Fruit fly (Drosophila melanogaster) whole organism, prepupa: ENCODE data around the gene CG14817.

Experiments
- Blimp-1 ChIP-seq: fragments of 200-800 bp; sonication (Bioruptor generic); optimal IDR thresholded peaks from 3 replicates; lab custom pipeline; 2017; ENCODE audit warnings: missing biosample characterization, missing genetic modification characterization, mild to moderate bottlenecking, moderate library complexity, missing genetic modification reagents
- CG10631 ChIP-seq: fragments of 200-800 bp; sonication (Bioruptor generic); optimal IDR thresholded peaks from 2 replicates; lab custom pipeline; 2016; ENCODE audit warnings: missing biosample characterization, missing genetic modification characterization
- CG10669 ChIP-seq: fragments of 200-800 bp; sonication (Bioruptor generic); optimal IDR thresholded peaks from 3 replicates; lab custom pipeline; 2018; ENCODE audit warnings: missing biosample characterization, mild to moderate bottlenecking, missing genetic modification characterization, moderate library complexity
- CG11294 ChIP-seq: fragments of 200-800 bp; sonication (Bioruptor generic); IDR thresholded peaks from 2 replicates; pipeline ENCODE4 v1.3.6; 2022; ENCODE audit warnings: missing biosample characterization, missing genetic modification characterization
- CG11762 ChIP-seq: fragments of 200-800 bp; sonication (Bioruptor generic); optimal IDR thresholded peaks from 3 replicates; lab custom pipeline; 2016; ENCODE audit warnings: missing biosample characterization, missing genetic modification characterization; ENCODE audit not compliant: insufficient read depth
- CG11902 ChIP-seq: fragments of 200-800 bp; sonication (Bioruptor generic); optimal IDR thresholded peaks from 3 replicates; lab custom pipeline; 2016; ENCODE audit warnings: missing biosample characterization, missing genetic modification characterization
- CG15336 ChIP-seq: fragments of 200-800 bp; sonication (Bioruptor generic); IDR thresholded peaks from 2 replicates; pipeline ENCODE4 v1.3.6; 2022; ENCODE audit warnings: missing biosample characterization, missing genetic modification characterization
- CG1621 ChIP-seq: fragments of 200-800 bp; sonication (Bioruptor generic); optimal IDR thresholded peaks from 3 replicates; lab custom pipeline; 2018; ENCODE audit warnings: missing biosample characterization, mild to moderate bottlenecking, missing genetic modification characterization
- CG16779 ChIP-seq: fragments of 200-800 bp; sonication (Bioruptor generic); optimal IDR thresholded peaks from 3 replicates; lab custom pipeline; 2017; ENCODE audit warnings: missing biosample characterization, mild to moderate bottlenecking, missing genetic modification characterization
- CG3032 ChIP-seq: fragments of 200-800 bp; optimal IDR thresholded peaks from 2 replicates; lab custom pipeline; 2019; ENCODE audit warnings: missing biosample characterization, mild to moderate bottlenecking, missing genetic modification characterization, moderate library complexity
- CG31627 ChIP-seq: fragments of 200-800 bp; sonication (Bioruptor generic); optimal IDR thresholded peaks from 3 replicates; lab custom pipeline; 2016; ENCODE audit warnings: missing biosample characterization, missing genetic modification characterization
- CG6163 ChIP-seq: fragments of 200-800 bp; sonication (Bioruptor generic); IDR thresholded peaks from 3 replicates; pipeline ENCODE4 v1.3.6; 2022; ENCODE audit warnings: missing biosample characterization, missing genetic modification characterization
- CG6276 ChIP-seq: fragments of 200-800 bp; sonication (Bioruptor generic); optimal IDR thresholded peaks from 2 replicates; lab custom pipeline; 2017; ENCODE audit warnings: missing biosample characterization, mild to moderate bottlenecking, missing genetic modification characterization
- CG6792 ChIP-seq: fragments of 200-800 bp; sonication (Bioruptor generic); optimal IDR thresholded peaks from 3 replicates; lab custom pipeline; 2016; ENCODE audit warnings: missing biosample characterization, missing genetic modification characterization
- CG6808 ChIP-seq: fragments of 200-800 bp; sonication (Bioruptor generic); optimal IDR thresholded peaks from 3 replicates; lab custom pipeline; 2017; ENCODE audit warnings: missing biosample characterization, missing genetic modification characterization, mild to moderate bottlenecking, moderate library complexity, missing genetic modification reagents
- CG7368 ChIP-seq: fragments of 200-800 bp; sonication (Bioruptor generic); optimal IDR thresholded peaks from 3 replicates; lab custom pipeline; 2016; ENCODE audit warnings: missing biosample characterization, missing genetic modification characterization
- CG8632 ChIP-seq: fragments of 200-800 bp; sonication (Bioruptor generic); optimal IDR thresholded peaks from 3 replicates; lab custom pipeline; 2016; ENCODE audit warnings: missing biosample characterization, missing genetic modification characterization
- CG9139 ChIP-seq: fragments of 200-800 bp; sonication (Bioruptor generic); optimal IDR thresholded peaks from 3 replicates; lab custom pipeline; 2017; ENCODE audit warnings: missing biosample characterization, mild to moderate bottlenecking, missing genetic modification characterization
- Eip75B ChIP-seq: fragments of 200-800 bp; sonication (Bioruptor generic); optimal IDR thresholded peaks from 3 replicates; lab custom pipeline; 2016; ENCODE audit warnings: missing biosample characterization, missing genetic modification characterization
- Eip93F ChIP-seq: fragments of 200-800 bp; sonication (Bioruptor generic); optimal IDR thresholded peaks from 2 replicates; lab custom pipeline; 2016; ENCODE audit warnings: missing biosample characterization, mild to moderate bottlenecking, missing genetic modification characterization
- Ets21C ChIP-seq: fragments of 200-800 bp; sonication (Bioruptor generic); optimal IDR thresholded peaks from 3 replicates; lab custom pipeline; 2016; ENCODE audit warnings: missing biosample characterization, missing genetic modification characterization
- Ets96B ChIP-seq: fragments of 200-800 bp; optimal IDR thresholded peaks from 2 replicates; lab custom pipeline; 2019; ENCODE audit warnings: missing biosample characterization, mild to moderate bottlenecking, missing genetic modification characterization, moderate library complexity
- Met ChIP-seq: fragments of 200-800 bp; sonication (Bioruptor generic); optimal IDR thresholded peaks from 3 replicates; lab custom pipeline; 2016; ENCODE audit warnings: missing biosample characterization, missing genetic modification characterization
- OdsH ChIP-seq: fragments of 200-800 bp; sonication (Bioruptor generic); optimal IDR thresholded peaks from 3 replicates; lab custom pipeline; 2016; ENCODE audit warnings: missing biosample characterization, missing genetic modification characterization
- Sox102F ChIP-seq: fragments of 200-800 bp; sonication (Bioruptor generic); optimal IDR thresholded peaks from 2 replicates; lab custom pipeline; 2016; ENCODE audit warnings: missing biosample characterization, mild to moderate bottlenecking, missing genetic modification characterization
- Sox14 ChIP-seq: fragments of 200-800 bp; sonication (Bioruptor generic); optimal IDR thresholded peaks from 3 replicates; lab custom pipeline; 2016; ENCODE audit warnings: missing biosample characterization, missing genetic modification characterization
- Sox15 ChIP-seq: fragments of 200-800 bp; sonication (Bioruptor generic); optimal IDR thresholded peaks from 3 replicates; lab custom pipeline; 2016; ENCODE audit warnings: missing biosample characterization, missing genetic modification characterization
- cyc ChIP-seq: fragments of 200-800 bp; sonication (Bioruptor generic); optimal IDR thresholded peaks from 3 replicates; lab custom pipeline; 2016; ENCODE audit warnings: missing biosample characterization, missing genetic modification characterization
- dac ChIP-seq: fragments of 200-800 bp; sonication (Bioruptor generic); optimal IDR thresholded peaks from 2 replicates; lab custom pipeline; 2017; ENCODE audit warnings: missing biosample characterization, mild to moderate bottlenecking, missing genetic modification characterization
- dsx ChIP-seq: fragments of 200-800 bp; optimal IDR thresholded peaks from 3 replicates; lab custom pipeline; 2019; ENCODE audit warnings: missing biosample characterization, mild to moderate bottlenecking, missing genetic modification characterization, moderate library complexity; ENCODE audit not compliant: poor library complexity, severe bottlenecking
- eg ChIP-seq: fragments of 200-800 bp; sonication (Bioruptor generic); IDR thresholded peaks from 3 replicates; pipeline ENCODE4 v1.3.6; 2022; ENCODE audit warnings: missing biosample characterization, missing genetic modification characterization
- esn ChIP-seq: fragments of 200-800 bp; sonication (Bioruptor generic); optimal IDR thresholded peaks from 2 replicates; lab custom pipeline; 2016; ENCODE audit warnings: missing biosample characterization, mild to moderate bottlenecking, missing genetic modification characterization, moderate library complexity
- fd85E ChIP-seq: fragments of 200-800 bp; sonication (Bioruptor generic); optimal IDR thresholded peaks from 3 replicates; lab custom pipeline; 2016; ENCODE audit warnings: missing biosample characterization, missing genetic modification characterization
- fkh ChIP-seq: fragments of 200-800 bp; sonication (Bioruptor generic); optimal IDR thresholded peaks from 3 replicates; lab custom pipeline; 2017; ENCODE audit warnings: missing biosample characterization, mild to moderate bottlenecking, missing genetic modification characterization, moderate library complexity
- lz ChIP-seq: fragments of 200-800 bp; sonication (Bioruptor generic); optimal IDR thresholded peaks from 3 replicates; lab custom pipeline; 2016; ENCODE audit warnings: missing biosample characterization, missing genetic modification characterization
- net ChIP-seq: fragments of 200-800 bp; sonication (Bioruptor generic); optimal IDR thresholded peaks from 3 replicates; lab custom pipeline; 2016; ENCODE audit warnings: missing biosample characterization, missing genetic modification characterization
- pdm3 ChIP-seq: fragments of 200-800 bp; sonication (Bioruptor generic); optimal IDR thresholded peaks from 3 replicates; lab custom pipeline; 2016; ENCODE audit warnings: missing biosample characterization, missing genetic modification characterization
- salr ChIP-seq, 2 experiments: fragments of 200-800 bp; sonication (Bioruptor generic); optimal IDR thresholded peaks; 3 replicates each; lab custom pipeline; 2016 to 2018; ENCODE audit warnings: missing biosample characterization in 2 of 2, missing genetic modification characterization in 2 of 2, mild to moderate bottlenecking in 1 of 2
- ss ChIP-seq, 2 experiments: fragments of 200-800 bp; sonication (Bioruptor generic); optimal IDR thresholded peaks; 2 replicates in 1 of 2; 3 replicates in 1 of 2; lab custom pipeline; 2017 to 2018; ENCODE audit warnings: mild to moderate bottlenecking in 2 of 2, missing biosample characterization in 2 of 2, missing genetic modification characterization in 2 of 2, moderate library complexity in 1 of 2
- topi ChIP-seq: fragments of 200-800 bp; sonication (Bioruptor generic); optimal IDR thresholded peaks from 3 replicates; lab custom pipeline; 2016; ENCODE audit warnings: missing biosample characterization, missing genetic modification characterization

Gene CG14817

dm6 chrX:1897384-1897783 lies 20.3 kb upstream of the CG14817 start (continued):
- TF ChIP-seq CG15336, result peak; percentile 50
- no peak for TF ChIP-seq fkh (GFP tag; lab: Kevin White, UChicago)
- no peak for TF ChIP-seq CG11762 (GFP tag; lab: Kevin White, UChicago)
- no peak for TF ChIP-seq Sox102F (GFP tag; lab: Kevin White, UChicago)
- TF ChIP-seq net (GFP tag; lab: Kevin White, UChicago), result no peak
- no peak for TF ChIP-seq dac (GFP tag; lab: Kevin White, UChicago)
- TF ChIP-seq CG6276 (GFP tag; lab: Kevin White, UChicago), result no peak
- TF ChIP-seq Sox15 (GFP tag; lab: Kevin White, UChicago), result no peak
- no peak for TF ChIP-seq CG10669
- no peak for TF ChIP-seq OdsH (GFP tag; lab: Kevin White, UChicago)
- TF ChIP-seq fd85E (GFP tag; lab: Kevin White, UChicago), result no peak
- TF ChIP-seq CG31627, result peak; percentile 69
- TF ChIP-seq dsx, result no peak
- no peak for TF ChIP-seq CG7368 (GFP tag; lab: Kevin White, UChicago)
- TF ChIP-seq salr (GFP tag; optimal IDR thresholded peaks at IDR 0.05; lab: Kevin White, UChicago), result peak in 1 of 2 experiments; percentile 7
- TF ChIP-seq Ets21C (GFP tag; lab: Kevin White, UChicago), result no peak
- TF ChIP-seq ss (GFP tag; optimal IDR thresholded peaks at IDR 0.05; lab: Kevin White, UChicago), result peak in 1 of 2 experiments; percentile 38
- TF ChIP-seq CG8632 (GFP tag; lab: Kevin White, UChicago), result no peak
- TF ChIP-seq pdm3 (GFP tag; lab: Kevin White, UChicago), result no peak
- no peak for TF ChIP-seq Blimp-1
- no peak for TF ChIP-seq CG11902 (GFP tag; lab: Kevin White, UChicago)
- TF ChIP-seq CG6808, result no peak
- no peak for TF ChIP-seq Eip93F (GFP tag; lab: Kevin White, UChicago)
- no peak for TF ChIP-seq CG9139 (GFP tag; lab: Kevin White, UChicago)
- no peak for TF ChIP-seq Eip75B (GFP tag; lab: Kevin White, UChicago)
- TF ChIP-seq cyc (GFP tag; lab: Kevin White, UChicago), result peak; percentile 71
- peak; percentile 66 for TF ChIP-seq topi (GFP tag; lab: Kevin White, UChicago)
- peak; percentile 68 for TF ChIP-seq eg (GFP tag; lab: Robert Waterston, UW)
- TF ChIP-seq CG1621 (tag; lab: Kevin White, UChicago), result peak; percentile 17
- TF ChIP-seq Sox14 (GFP tag; lab: Kevin White, UChicago), result peak; percentile 64
- TF ChIP-seq CG11294 (GFP tag; lab: Robert Waterston, UW), result peak; percentile 21; the same call in 1 of the 2 replicates
- no peak for TF ChIP-seq CG16779 (tag; lab: Kevin White, UChicago)
- TF ChIP-seq CG10631 (GFP tag; lab: Kevin White, UChicago), result peak; percentile 42
- TF ChIP-seq, all 60 proteins: peak for 28

DNA sequence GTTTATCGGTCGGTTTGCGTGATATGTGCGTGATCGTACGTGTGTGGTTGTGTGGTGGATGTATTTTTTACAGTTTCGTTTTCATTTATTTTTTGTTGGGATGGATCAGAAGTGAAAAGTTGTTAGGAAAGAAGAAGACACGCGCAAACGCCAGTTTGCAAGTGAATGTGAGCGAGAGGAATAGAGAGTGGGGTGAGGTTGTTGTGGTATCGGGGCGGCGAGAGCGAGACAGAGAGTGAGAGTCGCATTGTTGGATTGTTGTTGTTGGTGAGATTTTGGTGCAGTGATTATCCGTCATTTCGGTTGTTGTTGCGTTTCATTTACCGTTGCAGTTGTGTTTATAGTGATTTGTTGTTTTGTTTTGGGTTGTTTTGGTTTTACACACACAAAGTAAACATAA lies 16.5 kb upstream of the CG14817 start:
- no peak for TF ChIP-seq eg (GFP tag; lab: Robert Waterston, UW)
- TF ChIP-seq Ets96B (tag; lab: Kevin White, UChicago), result no peak
- no peak for TF ChIP-seq CG6792 (GFP tag; lab: Kevin White, UChicago)
- TF ChIP-seq CG9139 (GFP tag; lab: Kevin White, UChicago), result no peak
- no peak for TF ChIP-seq fkh (GFP tag; lab: Kevin White, UChicago)
- no peak for TF ChIP-seq CG6163
- TF ChIP-seq CG11902 (GFP tag; lab: Kevin White, UChicago), result no peak
- no peak for TF ChIP-seq CG31627

DNA sequence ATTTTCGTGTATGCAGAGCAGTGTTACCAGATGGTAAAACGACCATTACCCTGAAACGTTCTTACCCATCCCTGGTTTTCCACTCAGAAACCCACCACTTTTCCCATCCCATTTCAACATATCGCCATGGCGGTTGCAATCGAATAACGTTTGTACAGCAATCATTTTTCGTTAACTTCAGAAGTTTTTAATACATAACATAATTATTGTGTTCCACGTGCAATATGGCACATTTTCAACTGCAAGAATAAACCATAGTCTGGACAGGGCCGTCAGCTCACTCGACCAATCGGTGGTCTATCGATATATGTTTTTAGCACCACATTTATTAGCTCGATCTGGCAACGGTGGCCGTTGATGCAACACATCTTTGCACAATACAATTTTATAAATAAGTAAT lies 12.9 kb upstream of the CG14817 start, which contains the start of the genes trr and mRpL16:
trr (minus strand) TSS at position 25 of the 400 bp plus-strand sequence.
mRpL16 (plus strand) TSS at position 331 of the 400 bp plus-strand sequence.
- TF ChIP-seq Met, result no peak
- peak; percentile 44 for TF ChIP-seq lz
- TF ChIP-seq esn, result peak; percentile 44
- TF ChIP-seq CG15336, result no peak
- no peak for TF ChIP-seq CG6792 (GFP tag; lab: Kevin White, UChicago)
- TF ChIP-seq eg (GFP tag; lab: Robert Waterston, UW), result peak; percentile 39; the same call in 1 of the 3 replicates
- TF ChIP-seq CG31627, result peak; percentile 36
- TF ChIP-seq CG11762 (GFP tag; lab: Kevin White, UChicago), result no peak
- peak; percentile 54 for TF ChIP-seq CG3032 (tag; lab: Kevin White, UChicago)
- TF ChIP-seq CG6808, result no peak
